Worm (Caenorhabditis elegans) whole organism, mixed stage, embryonic: ENCODE measurements around the gene C05D9.7.
A peak's percentile ranks its signal among the peaks of the same experiment; 100 is the strongest.

ENCODE experiments used
- ceh-83 ChIP-seq: fragments of 200-800 bp; sonication (Bioruptor generic); optimal IDR thresholded peaks from 2 replicates; lab custom pipeline; 2018; ENCODE audit warnings: mild to moderate bottlenecking, missing genetic modification characterization, missing compliant biosample characterization
- ces-1 ChIP-seq: fragments of 150-350 bp; optimal IDR thresholded peaks from 2 replicates; lab custom pipeline; 2014; ENCODE audit warnings: missing biosample characterization, missing genetic modification reagents, missing genetic modification characterization
- cnd-1 ChIP-seq: fragments of 200-800 bp; sonication (Bioruptor generic); optimal IDR thresholded peaks from 2 replicates; lab custom pipeline; 2018; ENCODE audit warnings: mild to moderate bottlenecking, missing genetic modification characterization, missing compliant biosample characterization
- hlh-1 ChIP-seq: fragments of 150-350 bp; optimal IDR thresholded peaks from 2 replicates; lab custom pipeline; 2014; ENCODE audit warnings: missing biosample characterization, missing genetic modification reagents, missing genetic modification characterization
- lin-13 ChIP-seq: fragments of 150-350 bp; optimal IDR thresholded peaks from 2 replicates; lab custom pipeline; 2014; ENCODE audit warnings: missing biosample characterization, missing genetic modification characterization
- lin-32 ChIP-seq: fragments of 200-800 bp; sonication (Bioruptor generic); optimal IDR thresholded peaks from 2 replicates; lab custom pipeline; 2018; ENCODE audit warnings: mild to moderate bottlenecking, missing genetic modification characterization, missing compliant biosample characterization
- mep-1 ChIP-seq: fragments of 150-350 bp; optimal IDR thresholded peaks from 2 replicates; lab custom pipeline; 2017; ENCODE audit warnings: missing biosample characterization, missing genetic modification reagents, missing genetic modification characterization, inconsistent platforms
- mls-2 ChIP-seq: sonication (generic microtip); optimal IDR thresholded peaks from 2 replicates; lab custom pipeline; 2016; ENCODE audit warnings: mild to moderate bottlenecking, missing genetic modification characterization, moderate library complexity, missing compliant biosample characterization
- nhr-237 ChIP-seq: fragments of 150-350 bp; optimal IDR thresholded peaks from 2 replicates; lab custom pipeline; 2014; ENCODE audit warnings: missing biosample characterization, missing genetic modification characterization
- sem-2 ChIP-seq: fragments of 200-800 bp; sonication (Bioruptor generic); optimal IDR thresholded peaks from 2 replicates; lab custom pipeline; 2018; ENCODE audit warnings: mild to moderate bottlenecking, missing genetic modification characterization, missing compliant biosample characterization
- unc-120 ChIP-seq: sonication (generic microtip); optimal IDR thresholded peaks from 2 replicates; lab custom pipeline; 2017; ENCODE audit warnings: missing genetic modification characterization, missing compliant biosample characterization; ENCODE audit not compliant: poor library complexity, severe bottlenecking
- unc-62 ChIP-seq: fragments of 150-350 bp; optimal IDR thresholded peaks from 2 replicates; lab custom pipeline; 2014; ENCODE audit warnings: missing biosample characterization, missing genetic modification reagents, missing genetic modification characterization

Gene C05D9.7

ce11 chrX:1080549-1080948 is 38.7 kb downstream of the C05D9.7 start, which contains the start of gene pfn-3:
Gene pfn-3, minus strand, starts transcription at chrX:1080649.
- TF ChIP-seq unc-120 (tag; lab: Kevin White, UChicago) (peak; percentile 45), mls-2 (tag; lab: Kevin White, UChicago) (no peak), cnd-1 (tag; lab: Kevin White, UChicago) (no peak), unc-62 (GFP tag; lab: Kevin White, UChicago) (peak; percentile 14), hlh-1 (peak; percentile 33)

DNA sequence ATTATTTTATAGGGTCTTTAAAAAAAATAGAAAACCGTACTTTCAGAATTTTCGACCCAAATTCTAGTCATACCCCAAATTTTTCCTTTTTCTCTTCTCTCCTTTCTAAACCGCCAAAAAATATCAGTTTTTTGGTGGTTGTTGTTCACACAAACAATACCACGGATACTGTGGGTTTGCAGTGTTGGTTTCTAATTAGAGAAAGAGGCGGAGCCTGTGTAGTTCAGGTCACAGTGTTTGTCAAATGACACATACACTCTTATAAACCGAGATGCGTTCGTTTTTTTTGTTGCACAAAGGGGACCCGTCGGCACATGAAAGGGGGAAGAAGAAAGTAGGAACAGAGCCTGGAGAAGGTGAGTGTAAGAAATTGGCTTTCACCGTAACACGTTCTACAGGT is 47.1 kb downstream of the C05D9.7 start, which contains the start of gene lim-6:
TSS of gene lim-6 (plus strand) at position 301 of the 400 bp plus-strand sequence.
- TF ChIP-seq ceh-83 (GFP tag; lab: Kevin White, UChicago) (no peak), nhr-237 (tag; lab: Kevin White, UChicago) (no peak), sem-2 (GFP tag; lab: Kevin White, UChicago) (no peak), lin-13 (tag; lab: Kevin White, UChicago) (no peak), hlh-1 (no peak), mls-2 (tag; lab: Kevin White, UChicago) (no peak), ces-1 (GFP tag; lab: Kevin White, UChicago) (no peak)

DNA sequence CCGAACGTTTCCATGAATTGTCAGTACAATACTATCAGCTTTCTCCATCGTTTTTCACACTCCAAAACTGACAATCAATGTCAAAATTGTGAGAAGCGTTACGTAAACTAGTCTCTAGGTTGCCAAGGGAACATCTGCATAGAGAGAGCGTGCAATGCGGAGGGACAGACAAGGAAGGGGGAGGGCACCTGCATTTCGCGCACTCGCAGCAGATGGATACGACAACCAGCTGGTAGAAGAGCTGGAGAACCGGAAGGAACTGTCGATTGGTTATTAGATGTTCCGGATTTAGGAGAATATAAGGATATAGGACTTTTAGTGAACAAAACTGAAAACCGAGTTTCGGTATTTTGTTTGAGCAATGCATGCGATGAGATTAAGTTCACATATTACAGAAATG is 50.2 kb downstream of the C05D9.7 start, which contains the start of gene mksr-1:
TSS of gene mksr-1 (minus strand) at position 144 of the 400 bp plus-strand sequence.
- TF ChIP-seq mep-1 (tag; lab: Kevin White, UChicago) (no peak), cnd-1 (tag; lab: Kevin White, UChicago) (peak; percentile 13), lin-32 (GFP tag; lab: Kevin White, UChicago) (peak; percentile 76)
